Worm (Caenorhabditis elegans) whole organism, young adult: ENCODE results near the gene bcl-11.

Experiments used
- B0261.1 ChIP-seq: sonication (generic microtip); optimal IDR thresholded peaks from 2 replicates; lab custom pipeline; 2016; ENCODE audit warnings: mild to moderate bottlenecking, missing genetic modification characterization, moderate library complexity, missing compliant biosample characterization
- B0336.3 ChIP-seq: fragments of 200-800 bp; sonication (Bioruptor generic); IDR thresholded peaks from 2 replicates; pipeline ENCODE4 v1.3.6; 2022; ENCODE audit warnings: missing genetic modification characterization, missing compliant biosample characterization
- F10E7.11 ChIP-seq: sonication (generic microtip); optimal IDR thresholded peaks from 2 replicates; lab custom pipeline; 2017; ENCODE audit warnings: mild to moderate bottlenecking, missing genetic modification characterization, moderate library complexity, missing compliant biosample characterization
- F22D6.2 ChIP-seq: sonication (generic microtip); optimal IDR thresholded peaks from 2 replicates; lab custom pipeline; 2016; ENCODE audit warnings: mild to moderate bottlenecking, missing genetic modification characterization, missing compliant biosample characterization
- F37B4.10 ChIP-seq: fragments of 200-800 bp; sonication (Bioruptor generic); IDR thresholded peaks from 2 replicates; pipeline ENCODE4 v1.3.6; 2022; ENCODE audit warnings: missing genetic modification characterization, missing compliant biosample characterization
- F39B2.1 ChIP-seq: fragments of 200-800 bp; sonication (Bioruptor generic); IDR thresholded peaks from 2 replicates; pipeline ENCODE4 v1.3.6; 2022; ENCODE audit warnings: missing genetic modification reagents, missing genetic modification characterization, missing compliant biosample characterization
- F52B5.7 ChIP-seq: sonication (generic microtip); optimal IDR thresholded peaks from 2 replicates; lab custom pipeline; 2016; ENCODE audit warnings: mild to moderate bottlenecking, missing genetic modification characterization, missing compliant biosample characterization
- F57C9.4 ChIP-seq: sonication (generic microtip); optimal IDR thresholded peaks from 2 replicates; lab custom pipeline; 2017; ENCODE audit warnings: mild to moderate bottlenecking, missing genetic modification characterization, missing compliant biosample characterization
- K12H6.12 ChIP-seq: fragments of 200-800 bp; sonication (Bioruptor generic); optimal IDR thresholded peaks from 2 replicates; lab custom pipeline; 2018; ENCODE audit warnings: mild to moderate bottlenecking, missing genetic modification characterization, missing compliant biosample characterization
- Y53F4B.3 ChIP-seq: fragments of 200-800 bp; sonication (Bioruptor generic); IDR thresholded peaks from 2 replicates; pipeline ENCODE4 v1.3.6; 2022; ENCODE audit warnings: missing genetic modification reagents, missing genetic modification characterization, missing compliant biosample characterization
- ZK185.1 ChIP-seq: sonication (generic microtip); optimal IDR thresholded peaks from 2 replicates; lab custom pipeline; 2016; ENCODE audit warnings: mild to moderate bottlenecking, missing genetic modification characterization, missing compliant biosample characterization; ENCODE audit not compliant: poor library complexity, severe bottlenecking
- aptf-2 ChIP-seq: fragments of 200-800 bp; sonication (Bioruptor generic); conservative IDR thresholded peaks from 2 replicates; pipeline ENCODE4 v1.3.6; 2022; ENCODE audit warnings: missing genetic modification reagents, missing genetic modification characterization, missing compliant biosample characterization
- aptf-3 ChIP-seq: fragments of 200-800 bp; sonication (Bioruptor generic); IDR thresholded peaks from 2 replicates; pipeline ENCODE4 v1.3.6; 2022; ENCODE audit warnings: missing genetic modification characterization, missing compliant biosample characterization
- athp-1 ChIP-seq: sonication (generic microtip); optimal IDR thresholded peaks from 2 replicates; lab custom pipeline; 2017; ENCODE audit warnings: mild to moderate bottlenecking, missing genetic modification characterization, missing compliant biosample characterization
- attf-3 ChIP-seq: fragments of 200-800 bp; sonication (Bioruptor generic); conservative IDR thresholded peaks from 2 replicates; pipeline ENCODE4 v1.3.6; 2022; ENCODE audit warnings: missing genetic modification reagents, missing genetic modification characterization, missing compliant biosample characterization
- bed-1 ChIP-seq: fragments of 200-800 bp; sonication (Bioruptor generic); IDR thresholded peaks from 2 replicates; pipeline ENCODE4 v1.3.6; 2022; ENCODE audit warnings: missing genetic modification reagents, missing genetic modification characterization, missing compliant biosample characterization
- bed-2 ChIP-seq: fragments of 200-800 bp; sonication (Bioruptor generic); IDR thresholded peaks from 2 replicates; pipeline ENCODE4 v1.3.6; 2022; ENCODE audit warnings: missing genetic modification reagents, missing genetic modification characterization, missing compliant biosample characterization
- ccch-3 ChIP-seq: fragments of 200-800 bp; sonication (Bioruptor generic); optimal IDR thresholded peaks from 2 replicates; lab custom pipeline; 2018; ENCODE audit warnings: mild to moderate bottlenecking, missing genetic modification characterization, missing compliant biosample characterization
- cebp-1 ChIP-seq, 2 experiments: fragments of 200-800 bp in 1 of 2; sonication (Bioruptor generic) in 1 of 2; sonication (generic microtip) in 1 of 2; IDR thresholded peaks in 1 of 2; optimal IDR thresholded peaks in 1 of 2; 2 replicates each; pipeline versions ENCODE4 v1.3.6 to Lab custom; 2017 to 2022; ENCODE audit warnings: missing compliant biosample characterization in 2 of 2, missing genetic modification characterization in 2 of 2, mild to moderate bottlenecking in 1 of 2, missing genetic modification reagents in 1 of 2, moderate library complexity in 1 of 2
- ceh-40 ChIP-seq: fragments of 200-800 bp; sonication (Bioruptor generic); IDR thresholded peaks from 2 replicates; pipeline ENCODE4 v1.3.6; 2022; ENCODE audit warnings: missing genetic modification characterization, missing compliant biosample characterization
- ceh-58 ChIP-seq: fragments of 200-800 bp; sonication (Bioruptor generic); IDR thresholded peaks from 2 replicates; pipeline ENCODE4 v1.3.6; 2022; ENCODE audit warnings: missing genetic modification characterization, missing compliant biosample characterization
- ceh-79 ChIP-seq: sonication (generic microtip); optimal IDR thresholded peaks from 2 replicates; lab custom pipeline; 2017; ENCODE audit warnings: mild to moderate bottlenecking, missing genetic modification characterization, missing compliant biosample characterization
- dox-1 ChIP-seq: fragments of 200-800 bp; sonication (Bioruptor generic); IDR thresholded peaks from 2 replicates; pipeline ENCODE4 v1.3.6; 2022; ENCODE audit warnings: missing genetic modification reagents, missing genetic modification characterization, missing compliant biosample characterization
- dpff-1 ChIP-seq: sonication (generic microtip); optimal IDR thresholded peaks from 2 replicates; lab custom pipeline; 2017; ENCODE audit warnings: mild to moderate bottlenecking, missing genetic modification characterization, missing compliant biosample characterization
- egl-18 ChIP-seq: fragments of 200-800 bp; sonication (Bioruptor generic); IDR thresholded peaks from 2 replicates; pipeline ENCODE4 v1.3.6; 2022; ENCODE audit warnings: missing genetic modification reagents, missing genetic modification characterization, missing compliant biosample characterization
- egl-44 ChIP-seq: fragments of 200-800 bp; sonication (Bioruptor generic); IDR thresholded peaks from 2 replicates; pipeline ENCODE4 v1.3.6; 2022; ENCODE audit warnings: missing genetic modification reagents, missing genetic modification characterization, missing compliant biosample characterization
- fkh-3 ChIP-seq: sonication (generic microtip); optimal IDR thresholded peaks from 2 replicates; lab custom pipeline; 2016; ENCODE audit warnings: mild to moderate bottlenecking, missing genetic modification characterization, missing compliant biosample characterization
- gei-17 ChIP-seq: fragments of 200-800 bp; sonication (Bioruptor generic); optimal IDR thresholded peaks from 2 replicates; lab custom pipeline; 2018; ENCODE audit warnings: mild to moderate bottlenecking, missing genetic modification characterization, missing compliant biosample characterization
- him-1 ChIP-seq: sonication (generic microtip); optimal IDR thresholded peaks from 2 replicates; lab custom pipeline; 2016; ENCODE audit warnings: missing genotype, missing genetic modification reagents, missing genetic modification characterization, missing compliant biosample characterization
- hlh-12 ChIP-seq: sonication (generic microtip); optimal IDR thresholded peaks from 2 replicates; lab custom pipeline; 2016; ENCODE audit warnings: missing genetic modification characterization, missing compliant biosample characterization
- hlh-26 ChIP-seq: fragments of 200-800 bp; sonication (Bioruptor generic); conservative IDR thresholded peaks from 2 replicates; pipeline ENCODE4 v1.3.6; 2022; ENCODE audit warnings: missing genetic modification reagents, missing genetic modification characterization, missing compliant biosample characterization
- hmg-20 ChIP-seq: fragments of 200-800 bp; sonication (Bioruptor generic); IDR thresholded peaks from 2 replicates; pipeline ENCODE4 v1.3.6; 2022; ENCODE audit warnings: missing genetic modification reagents, missing genetic modification characterization, missing compliant biosample characterization
- hsf-1 ChIP-seq: fragments of 200-800 bp; sonication (Bioruptor generic); IDR thresholded peaks from 2 replicates; pipeline ENCODE4 v1.3.6; 2022; ENCODE audit warnings: missing genetic modification reagents, missing genetic modification characterization, missing compliant biosample characterization
- lag-1 ChIP-seq: fragments of 200-800 bp; sonication (Bioruptor generic); IDR thresholded peaks from 2 replicates; pipeline ENCODE4 v1.3.6; 2022; ENCODE audit warnings: missing genetic modification reagents, missing genetic modification characterization, missing compliant biosample characterization
- lin-35 ChIP-seq, 3 experiments: fragments of 150-350 bp in 2 of 3; sonication (generic microtip) in 1 of 3; optimal IDR thresholded peaks; 2 replicates each; lab custom pipeline; 2014 to 2018; ENCODE audit warnings: missing biosample characterization in 3 of 3, missing genetic modification characterization in 3 of 3, missing genetic modification reagents in 3 of 3
- lsl-1 ChIP-seq: fragments of 200-800 bp; sonication (Bioruptor generic); optimal IDR thresholded peaks from 2 replicates; lab custom pipeline; 2018; ENCODE audit warnings: mild to moderate bottlenecking, missing genetic modification characterization, moderate library complexity, missing compliant biosample characterization
- mel-28 ChIP-seq: sonication (generic microtip); optimal IDR thresholded peaks from 2 replicates; lab custom pipeline; 2016; ENCODE audit warnings: borderline replicate concordance, mild to moderate bottlenecking, missing genetic modification characterization, missing compliant biosample characterization
- mes-4 ChIP-seq: sonication (generic microtip); optimal IDR thresholded peaks from 2 replicates; lab custom pipeline; 2016; ENCODE audit warnings: missing genotype, missing genetic modification characterization, missing compliant biosample characterization
- nfya-1 ChIP-seq: sonication (generic microtip); optimal IDR thresholded peaks from 2 replicates; lab custom pipeline; 2017; ENCODE audit warnings: antibody characterized with exemption, missing compliant biosample characterization, missing genetic modification characterization, borderline replicate concordance; ENCODE audit not compliant: insufficient read depth
- nfya-2 ChIP-seq: fragments of 200-800 bp; sonication (Bioruptor generic); IDR thresholded peaks from 2 replicates; pipeline ENCODE4 v1.3.6; 2022; ENCODE audit warnings: missing genetic modification reagents, missing genetic modification characterization, missing compliant biosample characterization
- nhr-90 ChIP-seq: sonication (generic microtip); optimal IDR thresholded peaks from 2 replicates; lab custom pipeline; 2016; ENCODE audit warnings: missing genotype, mild to moderate bottlenecking, missing genetic modification characterization, missing compliant biosample characterization
- rec-8 ChIP-seq, 2 experiments: sonication (generic microtip); optimal IDR thresholded peaks; 2 replicates each; lab custom pipeline; 2016; ENCODE audit warnings: mild to moderate bottlenecking in 2 of 2, missing genetic modification characterization in 2 of 2, missing genetic modification reagents in 2 of 2, missing genotype in 2 of 2, missing biosample characterization in 1 of 2, missing compliant biosample characterization in 1 of 2, moderate library complexity in 1 of 2
- sea-2 ChIP-seq: fragments of 200-800 bp; sonication (Bioruptor generic); IDR thresholded peaks from 2 replicates; pipeline ENCODE4 v1.3.6; 2022; ENCODE audit warnings: missing genetic modification characterization, missing compliant biosample characterization
- sptf-2 ChIP-seq: fragments of 200-800 bp; sonication (Bioruptor generic); optimal IDR thresholded peaks from 2 replicates; lab custom pipeline; 2018; ENCODE audit warnings: mild to moderate bottlenecking, missing genetic modification characterization, missing compliant biosample characterization
- xnd-1 ChIP-seq: sonication (generic microtip); optimal IDR thresholded peaks from 2 replicates; lab custom pipeline; 2016; ENCODE audit warnings: missing genotype, missing genetic modification reagents, missing genetic modification characterization, missing compliant biosample characterization
- zim-3 ChIP-seq: sonication (generic microtip); optimal IDR thresholded peaks from 2 replicates; lab custom pipeline; 2017; ENCODE audit warnings: mild to moderate bottlenecking, missing genetic modification characterization, moderate library complexity, missing compliant biosample characterization
- ztf-28 ChIP-seq: fragments of 200-800 bp; sonication (Bioruptor generic); IDR thresholded peaks from 2 replicates; pipeline ENCODE4 v1.3.6; 2022; ENCODE audit warnings: missing genetic modification reagents, missing genetic modification characterization, missing compliant biosample characterization
- ztf-3 ChIP-seq: fragments of 200-800 bp; sonication (Bioruptor generic); optimal IDR thresholded peaks from 2 replicates; lab custom pipeline; 2018; ENCODE audit warnings: mild to moderate bottlenecking, missing genetic modification characterization, missing compliant biosample characterization

The bcl-11 gene

ce11 chrV:6335226-6335625 lies 20.6 kb upstream of the bcl-11 start (continued):
- TF ChIP-seq fkh-3, result peak; percentile 2
- TF ChIP-seq ztf-3 (GFP tag; lab: Kevin White, UChicago), result no peak
- no peak for TF ChIP-seq mel-28
- peak; percentile 24 for TF ChIP-seq mes-4 (tag; lab: Kevin White, UChicago)
- peak; percentile 6 for TF ChIP-seq hlh-12 (tag; lab: Kevin White, UChicago)
- no peak for TF ChIP-seq ceh-58
- TF ChIP-seq F57C9.4 (tag; lab: Kevin White, UChicago), result no peak
- TF ChIP-seq lag-1 (GFP tag; lab: Robert Waterston, UW), result 0 out of 2 replicates have a peak, but pooled peaks have one; percentile 69
- no peak for TF ChIP-seq F39B2.1 (GFP tag; lab: Robert Waterston, UW)
- peak; percentile 76 for TF ChIP-seq sptf-2 (GFP tag; lab: Kevin White, UChicago)
- no peak for TF ChIP-seq lin-35 (GFP tag; optimal IDR thresholded peaks at IDR 0.05; lab: Kevin White, UChicago)
- peak; percentile 75 for TF ChIP-seq ceh-79 (tag; lab: Kevin White, UChicago)
- TF ChIP-seq hsf-1, result peak; percentile 71
- TF ChIP-seq ZK185.1 (tag; lab: Kevin White, UChicago), result peak; percentile 47
- TF ChIP-seq ccch-3 (GFP tag; lab: Kevin White, UChicago), result no peak
- TF ChIP-seq Y53F4B.3 (GFP tag; lab: Robert Waterston, UW), result no peak
- TF ChIP-seq nfya-1 (tag; lab: Kevin White, UChicago), result no peak
- no peak for TF ChIP-seq hlh-26 (GFP tag; lab: Robert Waterston, UW)
- no peak for TF ChIP-seq F10E7.11 (tag; lab: Kevin White, UChicago)
- TF ChIP-seq attf-3 (GFP tag; lab: Robert Waterston, UW), result peak; percentile 54
- no peak for TF ChIP-seq nfya-2 (GFP tag; lab: Robert Waterston, UW)
- peak; percentile 91 for TF ChIP-seq ceh-40 (GFP tag; lab: Robert Waterston, UW)
- peak; percentile 5 to 85 for TF ChIP-seq rec-8 (tag; optimal IDR thresholded peaks at IDR 0.05; lab: Kevin White, UChicago)
- TF ChIP-seq zim-3 (tag; lab: Kevin White, UChicago), result peak; percentile 11
- peak; percentile 35 for TF ChIP-seq lsl-1 (GFP tag; lab: Kevin White, UChicago)
- TF ChIP-seq bed-1, result 0 out of 2 replicates have a peak, but pooled peaks have one; percentile 45
- 0 out of 2 replicates have a peak, but pooled peaks have one; percentile 9 for TF ChIP-seq sea-2 (GFP tag; lab: Robert Waterston, UW)
- TF ChIP-seq cebp-1 (GFP tag; IDR thresholded peaks at IDR 0.05; lab: Robert Waterston, UW), result 0 out of 2 replicates have a peak, but pooled peaks have one; percentile 26
- no peak for TF ChIP-seq cebp-1 (tag; optimal IDR thresholded peaks at IDR 0.05; lab: Kevin White, UChicago)
- no peak for TF ChIP-seq gei-17 (GFP tag; lab: Kevin White, UChicago)
- no peak for TF ChIP-seq ztf-28 (GFP tag; lab: Robert Waterston, UW)
- no peak for TF ChIP-seq aptf-2 (GFP tag; lab: Robert Waterston, UW)
- peak; percentile 67 for TF ChIP-seq F52B5.7 (tag; lab: Kevin White, UChicago)
- no peak for TF ChIP-seq F22D6.2 (tag; lab: Kevin White, UChicago)
- peak; percentile 17 for TF ChIP-seq K12H6.12 (tag; lab: Kevin White, UChicago)
- no peak for TF ChIP-seq dpff-1 (tag; lab: Kevin White, UChicago)
- TF ChIP-seq him-1 (tag; lab: Kevin White, UChicago), result peak; percentile 65
- TF ChIP-seq hmg-20 (GFP tag; lab: Robert Waterston, UW), result no peak
- TF ChIP-seq nhr-90, result peak; percentile 81
- TF ChIP-seq dox-1 (GFP tag; lab: Robert Waterston, UW), result no peak; the same call in 1 of the 2 replicates
- no peak for TF ChIP-seq B0336.3 (GFP tag; lab: Robert Waterston, UW)
- no peak for TF ChIP-seq F37B4.10
- peak; percentile 74; the same call in 1 of the 2 replicates for TF ChIP-seq aptf-3 (GFP tag; lab: Robert Waterston, UW)
- TF ChIP-seq xnd-1 (tag; lab: Kevin White, UChicago), result no peak
- peak; percentile 77; the same call in 1 of the 2 replicates for TF ChIP-seq egl-44
- no peak for TF ChIP-seq egl-18
- TF ChIP-seq athp-1 (tag; lab: Kevin White, UChicago), result peak; percentile 56
- TF ChIP-seq bed-2 (GFP tag; lab: Robert Waterston, UW), result 0 out of 2 replicates have a peak, but pooled peaks have one; percentile 19
- peak; percentile 76 for TF ChIP-seq B0261.1 (tag; lab: Kevin White, UChicago)
